Fruit fly (Drosophila melanogaster): ENCODE measurements around the gene CG9391.

CG9391 gene

dm6 chr3L:21290336-21290735 is 22.2 kb upstream of the CG9391 start:
- no peak for TF ChIP-seq CG6854 (GFP tag; optimal IDR thresholded peaks at IDR 0.05)
- TF ChIP-seq Eip78C (GFP tag) = peak; percentile 2

DNA sequence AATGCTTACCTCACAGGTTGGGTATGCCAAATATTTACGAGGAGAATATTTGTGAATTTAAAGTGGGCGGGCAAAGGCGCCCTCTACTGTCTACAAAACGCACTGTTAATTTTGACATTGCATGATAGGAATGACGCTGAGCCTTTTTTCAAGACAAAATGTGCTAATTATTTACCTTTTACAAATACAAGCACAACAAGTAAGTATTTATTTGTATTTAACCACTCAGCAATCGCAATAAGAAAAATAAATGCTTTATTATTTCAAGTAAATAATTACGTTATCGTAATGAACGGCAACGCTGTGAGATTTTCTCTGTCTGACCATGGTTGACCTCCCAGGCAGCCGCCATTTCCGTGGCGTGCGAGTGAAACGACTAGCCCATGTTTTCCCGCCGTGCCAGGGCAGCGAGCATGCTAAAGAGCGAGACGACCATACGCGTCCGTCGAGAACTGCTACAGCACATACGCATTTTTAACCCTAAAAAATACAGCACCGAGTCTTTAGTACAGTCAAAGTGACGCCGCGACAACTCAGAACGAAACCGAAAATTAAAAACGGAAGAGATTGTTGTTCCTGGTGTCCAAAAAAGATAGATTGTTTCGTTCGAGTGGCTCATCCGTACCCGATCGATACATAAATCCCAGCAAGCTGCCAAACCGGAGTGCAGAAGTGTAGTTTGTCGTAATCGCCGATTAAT is 17.7 kb upstream of the CG9391 start, which contains the start of the genes CG12974 and pzg:
TSS of gene CG12974 (minus strand) at position 324 of the 700 bp plus-strand sequence.
TSS of gene pzg (plus strand) at position 461 of the 700 bp plus-strand sequence.
- TF ChIP-seq cyc (GFP tag; optimal IDR thresholded peaks at IDR 0.05) (peak; percentile 69), fd59A (GFP tag; optimal IDR thresholded peaks at IDR 0.05) (no peak), CG11762 (GFP tag; optimal IDR thresholded peaks at IDR 0.05; ENCODE audit: insufficient read depth) (peak; percentile 5), CG3919 (GFP tag; optimal IDR thresholded peaks at IDR 0.05) (peak; percentile 66), CG6792 (GFP tag; optimal IDR thresholded peaks at IDR 0.05) (peak; percentile 25), Met (GFP tag; optimal IDR thresholded peaks at IDR 0.05) (no peak), CG34406 (GFP tag; optimal IDR thresholded peaks at IDR 0.05) (peak; percentile 15), Smox (GFP tag; optimal IDR thresholded peaks at IDR 0.05) (peak; percentile 44), esn (GFP tag; optimal IDR thresholded peaks at IDR 0.05) (peak; percentile 67), CG9139 (GFP tag; optimal IDR thresholded peaks at IDR 0.05) (peak; percentile 11), achi (GFP tag; optimal IDR thresholded peaks at IDR 0.05) (peak; percentile 50), CG7368 (GFP tag; optimal IDR thresholded peaks at IDR 0.05) (no peak), acj6 (GFP tag; optimal IDR thresholded peaks at IDR 0.05) (peak; percentile 48), CG31627 (GFP tag; optimal IDR thresholded peaks at IDR 0.05) (peak; percentile 66), Ets21C (GFP tag; optimal IDR thresholded peaks at IDR 0.05) (peak; percentile 64), CG10631 (GFP tag; optimal IDR thresholded peaks at IDR 0.05) (peak; percentile 33), CG6163 (GFP tag; IDR thresholded peaks at IDR 0.05) (peak; percentile 55; the same call in 1 of the 3 replicates), Ets96B (tag; optimal IDR thresholded peaks at IDR 0.05) (peak; percentile 17), CG6276 (GFP tag; optimal IDR thresholded peaks at IDR 0.05) (no peak), spab (GFP tag; optimal IDR thresholded peaks at IDR 0.05) (no peak), svp (GFP tag) (peak; percentile 93), fd85E (GFP tag; optimal IDR thresholded peaks at IDR 0.05) (peak; percentile 49), dac (GFP tag; optimal IDR thresholded peaks at IDR 0.05) (no peak), CG8119 (GFP tag; IDR thresholded peaks at IDR 0.05) (no peak), CG11294 (GFP tag; IDR thresholded peaks at IDR 0.05) (no peak), pdm3 (GFP tag; optimal IDR thresholded peaks at IDR 0.05) (peak; percentile 61), vri (GFP tag; optimal IDR thresholded peaks at IDR 0.05) (peak; percentile 65), Sox15 (GFP tag; optimal IDR thresholded peaks at IDR 0.05) (peak; percentile 41), CG10669 (GFP tag; optimal IDR thresholded peaks at IDR 0.05) (peak; percentile 33), CG8319 (GFP tag; optimal IDR thresholded peaks at IDR 0.05) (peak; percentile 13), CG11902 (GFP tag; optimal IDR thresholded peaks at IDR 0.05) (peak; percentile 54), OdsH (GFP tag; optimal IDR thresholded peaks at IDR 0.05) (peak; percentile 61), CG8632 (GFP tag; optimal IDR thresholded peaks at IDR 0.05) (peak; percentile 27), Gug (GFP tag; IDR thresholded peaks at IDR 0.05) (no peak), dsx (GFP tag; optimal IDR thresholded peaks at IDR 0.05; ENCODE audit: poor library complexity, severe bottlenecking) (peak; percentile 4), lz (GFP tag; optimal IDR thresholded peaks at IDR 0.05) (peak; percentile 63), CG6854 (GFP tag; optimal IDR thresholded peaks at IDR 0.05) (peak; percentile 70), Lpt (GFP tag; optimal IDR thresholded peaks at IDR 0.05) (no peak), CG16779 (tag; optimal IDR thresholded peaks at IDR 0.05) (no peak), CG15336 (GFP tag; IDR thresholded peaks at IDR 0.05) (no peak), salr (GFP tag; optimal IDR thresholded peaks at IDR 0.05) (peak in 1 of 2 experiments; percentile 32), CG3032 (tag; optimal IDR thresholded peaks at IDR 0.05) (peak; percentile 69), Eip93F (GFP tag; optimal IDR thresholded peaks at IDR 0.05) (no peak), Hr4 (GFP tag; optimal IDR thresholded peaks at IDR 0.05) (peak; percentile 47), Hr39 (GFP tag; optimal IDR thresholded peaks at IDR 0.05) (peak; percentile 74), Eip75B (GFP tag; optimal IDR thresholded peaks at IDR 0.05) (peak; percentile 44), Blimp-1 (GFP tag; optimal IDR thresholded peaks at IDR 0.05) (peak; percentile 56), net (GFP tag; optimal IDR thresholded peaks at IDR 0.05) (peak; percentile 25)

All from whole organism, prepupa.